Fruit fly (Drosophila melanogaster): ENCODE measurements around the gene CG17931.
A peak's percentile ranks its signal among the peaks of the same experiment; 100 is the strongest.

CG17931 gene

DNA sequence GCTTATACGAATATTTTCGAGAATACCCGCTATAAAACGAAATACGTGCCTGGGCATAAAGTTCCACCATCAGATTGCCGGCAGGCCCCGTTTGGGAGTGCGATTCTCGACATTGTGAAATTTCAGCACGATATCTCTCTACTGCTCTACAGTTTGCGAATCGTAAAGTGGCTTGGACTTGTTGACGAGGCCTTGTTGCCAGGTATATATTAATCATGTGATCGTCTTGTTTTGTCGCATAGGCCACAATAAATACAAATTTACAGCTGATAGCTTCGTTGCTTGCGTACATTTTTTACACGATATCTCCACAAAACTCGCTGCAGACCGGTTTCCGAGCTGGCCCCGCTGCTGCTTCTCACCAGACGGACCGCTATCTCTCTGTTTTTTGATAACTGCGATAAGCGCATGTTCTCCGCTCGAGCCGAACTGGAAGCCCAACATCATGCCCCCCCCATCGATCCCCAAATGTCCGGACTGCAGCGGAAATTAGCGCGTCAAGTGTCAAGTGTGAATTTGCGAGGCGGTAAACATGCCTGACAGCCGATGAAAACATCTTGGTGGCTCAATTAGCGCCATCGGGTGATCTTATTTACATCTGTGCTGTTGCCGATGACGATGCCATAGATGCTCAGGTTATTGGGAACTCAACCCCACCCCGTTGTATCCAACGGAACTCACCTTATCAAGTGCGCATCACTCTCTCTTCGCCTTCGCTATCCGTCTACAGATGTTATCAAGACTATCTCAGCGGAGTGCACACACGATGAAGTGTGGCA, 49.8 kb downstream of the CG17931 start (continued):
- TF ChIP-seq CG1603 (tag; optimal IDR thresholded peaks at IDR 0.05) (peak; percentile 19), pzg (GFP tag; optimal IDR thresholded peaks at IDR 0.05) (no peak), CHES-1-like (GFP tag; optimal IDR thresholded peaks at IDR 0.05) (peak; percentile 27), CG8281 (tag; optimal IDR thresholded peaks at IDR 0.05) (no peak), Doc2 (GFP tag; IDR thresholded peaks at IDR 0.05) (no peak), gcm (GFP tag; optimal IDR thresholded peaks at IDR 0.05) (no peak), CG4424 (GFP tag; optimal IDR thresholded peaks at IDR 0.05) (peak; percentile 0), schlank (tag; optimal IDR thresholded peaks at IDR 0.05) (no peak), CG12744 (GFP tag; optimal IDR thresholded peaks at IDR 0.05) (no peak), Dek (tag; optimal IDR thresholded peaks at IDR 0.05) (no peak), tap (tag; optimal IDR thresholded peaks at IDR 0.05) (no peak), Fer3 (tag; optimal IDR thresholded peaks at IDR 0.05) (peak; percentile 29), nerfin-2 (GFP tag; IDR thresholded peaks at IDR 0.05; ENCODE audit: partially characterized antibody) (0 out of 2 replicates have a peak, but pooled peaks have one; percentile 20), E2f1 (GFP tag; IDR thresholded peaks at IDR 0.05) (peak; percentile 47; the same call in 1 of the 2 replicates), shn (GFP tag; optimal IDR thresholded peaks at IDR 0.05) (peak; percentile 38), CkIIα-i1 (GFP tag; IDR thresholded peaks at IDR 0.05) (no peak), CG11723 (GFP tag; optimal IDR thresholded peaks at IDR 0.05) (no peak), CG17359 (tag; optimal IDR thresholded peaks at IDR 0.05) (peak; percentile 31), Sry-δ (GFP tag; optimal IDR thresholded peaks at IDR 0.05) (peak; percentile 12), fu2 (GFP tag; optimal IDR thresholded peaks at IDR 0.05) (no peak), CG16863 (GFP tag; optimal IDR thresholded peaks at IDR 0.05) (no peak), CG7839 (tag; optimal IDR thresholded peaks at IDR 0.05) (peak; percentile 35), CG6813 (GFP tag; optimal IDR thresholded peaks at IDR 0.05) (no peak), CG2199 (GFP tag; IDR thresholded peaks at IDR 0.05) (no peak), aop (GFP tag; IDR thresholded peaks at IDR 0.05) (no peak), Dref (GFP tag; IDR thresholded peaks at IDR 0.05) (no peak), Six4 (GFP tag; optimal IDR thresholded peaks at IDR 0.05) (no peak), ssp (GFP tag; IDR thresholded peaks at IDR 0.05) (no peak), sc (optimal IDR thresholded peaks at IDR 0.05) (no peak), sc (GFP tag; optimal IDR thresholded peaks at IDR 0.05) (no peak), Myb (GFP tag; optimal IDR thresholded peaks at IDR 0.05) (peak; percentile 2), HHEX (GFP tag; optimal IDR thresholded peaks at IDR 0.05) (no peak), CG12659 (GFP tag; optimal IDR thresholded peaks at IDR 0.05) (peak; percentile 23), Sry-β (GFP tag; optimal IDR thresholded peaks at IDR 0.05) (no peak), GATAe (GFP tag; conservative IDR thresholded peaks at IDR 0.05) (no peak), H2.0 (GFP tag; IDR thresholded peaks at IDR 0.05) (no peak), mam (GFP tag; optimal IDR thresholded peaks at IDR 0.05) (peak; percentile 23), Gsc (GFP tag; IDR thresholded peaks at IDR 0.05) (no peak), wek (GFP tag; optimal IDR thresholded peaks at IDR 0.05) (no peak), CG1792 (GFP tag; optimal IDR thresholded peaks at IDR 0.05) (peak; percentile 13), vfl (GFP tag; optimal IDR thresholded peaks at IDR 0.05) (no peak), CG11398 (GFP tag; optimal IDR thresholded peaks at IDR 0.05) (no peak), gfzf (GFP tag; optimal IDR thresholded peaks at IDR 0.05) (no peak), cad (GFP tag; optimal IDR thresholded peaks at IDR 0.05) (no peak), lilli (GFP tag; optimal IDR thresholded peaks at IDR 0.05) (peak; percentile 30), CG6175 (GFP tag; IDR thresholded peaks at IDR 0.05) (peak; percentile 35; the same call in 1 of the 3 replicates), CG13894 (tag; optimal IDR thresholded peaks at IDR 0.05) (no peak), exex (tag; optimal IDR thresholded peaks at IDR 0.05) (no peak), CG30431 (GFP tag; optimal IDR thresholded peaks at IDR 0.05) (no peak), dmrt99B (tag; optimal IDR thresholded peaks at IDR 0.05) (no peak)
